Worm (Caenorhabditis elegans) whole organism, young adult: Measurements from ENCODE around the gene mccc-2.
A peak's percentile ranks its signal among the peaks of the same experiment; 100 is the strongest.

Source experiments
- B0261.1 ChIP-seq: sonication (generic microtip); optimal IDR thresholded peaks from 2 replicates; lab custom pipeline; 2016; ENCODE audit warnings: mild to moderate bottlenecking, missing genetic modification characterization, moderate library complexity, missing compliant biosample characterization
- F10E7.11 ChIP-seq: sonication (generic microtip); optimal IDR thresholded peaks from 2 replicates; lab custom pipeline; 2017; ENCODE audit warnings: mild to moderate bottlenecking, missing genetic modification characterization, moderate library complexity, missing compliant biosample characterization
- F49E8.2 ChIP-seq: sonication (generic microtip); optimal IDR thresholded peaks from 3 replicates; lab custom pipeline; 2017; ENCODE audit warnings: missing genetic modification characterization, mild to moderate bottlenecking, missing compliant biosample characterization, antibody characterized with exemption, moderate library complexity; ENCODE audit not compliant: insufficient read depth
- F57C9.4 ChIP-seq: sonication (generic microtip); optimal IDR thresholded peaks from 2 replicates; lab custom pipeline; 2017; ENCODE audit warnings: mild to moderate bottlenecking, missing genetic modification characterization, missing compliant biosample characterization
- T07F8.4 ChIP-seq: sonication (generic microtip); optimal IDR thresholded peaks from 2 replicates; lab custom pipeline; 2016; ENCODE audit warnings: mild to moderate bottlenecking, missing genetic modification characterization, moderate library complexity, missing compliant biosample characterization
- T26A5.8 ChIP-seq: sonication (generic microtip); optimal IDR thresholded peaks from 2 replicates; lab custom pipeline; 2016; ENCODE audit warnings: missing genetic modification characterization, missing compliant biosample characterization
- Y53F4B.3 ChIP-seq: fragments of 200-800 bp; sonication (Bioruptor generic); IDR thresholded peaks from 2 replicates; pipeline ENCODE4 v1.3.6; 2022; ENCODE audit warnings: missing genetic modification reagents, missing genetic modification characterization, missing compliant biosample characterization
- Y67H2A.10 ChIP-seq: fragments of 200-800 bp; sonication (Bioruptor generic); conservative IDR thresholded peaks from 2 replicates; pipeline ENCODE4 v1.3.6; 2022; ENCODE audit warnings: missing genetic modification reagents, missing genetic modification characterization, missing compliant biosample characterization
- aptf-2 ChIP-seq: fragments of 200-800 bp; sonication (Bioruptor generic); conservative IDR thresholded peaks from 2 replicates; pipeline ENCODE4 v1.3.6; 2022; ENCODE audit warnings: missing genetic modification reagents, missing genetic modification characterization, missing compliant biosample characterization
- atf-7 ChIP-seq: sonication (generic microtip); optimal IDR thresholded peaks from 2 replicates; lab custom pipeline; 2017; ENCODE audit warnings: mild to moderate bottlenecking, missing genetic modification characterization, missing compliant biosample characterization
- attf-5 ChIP-seq: fragments of 200-800 bp; sonication (Bioruptor generic); optimal IDR thresholded peaks from 2 replicates; lab custom pipeline; 2018; ENCODE audit warnings: mild to moderate bottlenecking, missing genetic modification characterization, missing compliant biosample characterization
- attf-6 ChIP-seq: fragments of 200-800 bp; sonication (Bioruptor generic); IDR thresholded peaks from 2 replicates; pipeline ENCODE4 v1.3.6; 2022; ENCODE audit warnings: missing genetic modification reagents, missing genetic modification characterization, missing compliant biosample characterization
- bed-2 ChIP-seq: fragments of 200-800 bp; sonication (Bioruptor generic); IDR thresholded peaks from 2 replicates; pipeline ENCODE4 v1.3.6; 2022; ENCODE audit warnings: missing genetic modification reagents, missing genetic modification characterization, missing compliant biosample characterization
- ceh-27 ChIP-seq: fragments of 200-800 bp; sonication (Bioruptor generic); optimal IDR thresholded peaks from 2 replicates; lab custom pipeline; 2018; ENCODE audit warnings: mild to moderate bottlenecking, missing genetic modification characterization, moderate library complexity, missing compliant biosample characterization
- efl-1 ChIP-seq: fragments of 150-350 bp; optimal IDR thresholded peaks from 2 replicates; lab custom pipeline; 2014; ENCODE audit warnings: missing biosample characterization, missing genetic modification reagents, missing genetic modification characterization
- egl-18 ChIP-seq: fragments of 200-800 bp; sonication (Bioruptor generic); IDR thresholded peaks from 2 replicates; pipeline ENCODE4 v1.3.6; 2022; ENCODE audit warnings: missing genetic modification reagents, missing genetic modification characterization, missing compliant biosample characterization
- egl-44 ChIP-seq: fragments of 200-800 bp; sonication (Bioruptor generic); IDR thresholded peaks from 2 replicates; pipeline ENCODE4 v1.3.6; 2022; ENCODE audit warnings: missing genetic modification reagents, missing genetic modification characterization, missing compliant biosample characterization
- ets-4 ChIP-seq: fragments of 200-800 bp; sonication (Bioruptor generic); optimal IDR thresholded peaks from 2 replicates; lab custom pipeline; 2018; ENCODE audit warnings: mild to moderate bottlenecking, missing genetic modification characterization, missing compliant biosample characterization
- fkh-3 ChIP-seq: sonication (generic microtip); optimal IDR thresholded peaks from 2 replicates; lab custom pipeline; 2016; ENCODE audit warnings: mild to moderate bottlenecking, missing genetic modification characterization, missing compliant biosample characterization
- gei-17 ChIP-seq: fragments of 200-800 bp; sonication (Bioruptor generic); optimal IDR thresholded peaks from 2 replicates; lab custom pipeline; 2018; ENCODE audit warnings: mild to moderate bottlenecking, missing genetic modification characterization, missing compliant biosample characterization
- hmg-1.2 ChIP-seq: fragments of 200-800 bp; sonication (Bioruptor generic); IDR thresholded peaks from 2 replicates; pipeline ENCODE4 v1.3.6; 2022; ENCODE audit warnings: missing genetic modification reagents, missing genetic modification characterization, missing compliant biosample characterization
- let-526 ChIP-seq: fragments of 200-800 bp; sonication (Bioruptor generic); IDR thresholded peaks from 2 replicates; pipeline ENCODE4 v1.3.6; 2022; ENCODE audit warnings: missing genetic modification reagents, missing genetic modification characterization, missing compliant biosample characterization
- lin-35 ChIP-seq, 3 experiments: fragments of 150-350 bp in 2 of 3; sonication (generic microtip) in 1 of 3; optimal IDR thresholded peaks; 2 replicates each; lab custom pipeline; 2014 to 2018; ENCODE audit warnings: missing biosample characterization in 3 of 3, missing genetic modification characterization in 3 of 3, missing genetic modification reagents in 3 of 3
- lir-1 ChIP-seq: fragments of 200-800 bp; sonication (Bioruptor generic); conservative IDR thresholded peaks from 2 replicates; pipeline ENCODE4 v1.3.6; 2022; ENCODE audit warnings: missing genetic modification reagents, missing genetic modification characterization, missing compliant biosample characterization
- mcd-1 ChIP-seq: fragments of 200-800 bp; sonication (Bioruptor generic); IDR thresholded peaks from 2 replicates; pipeline ENCODE4 v1.3.6; 2022; ENCODE audit warnings: missing genetic modification reagents, missing genetic modification characterization, missing compliant biosample characterization
- mxl-1 ChIP-seq: sonication (generic microtip); optimal IDR thresholded peaks from 2 replicates; lab custom pipeline; 2016; ENCODE audit warnings: missing genetic modification characterization, missing compliant biosample characterization
- nfyb-1 ChIP-seq: fragments of 200-800 bp; sonication (Bioruptor generic); IDR thresholded peaks from 2 replicates; pipeline ENCODE4 v1.3.6; 2022; ENCODE audit warnings: missing genetic modification reagents, missing genetic modification characterization, missing compliant biosample characterization
- nhr-179 ChIP-seq: sonication (generic microtip); optimal IDR thresholded peaks from 2 replicates; lab custom pipeline; 2016; ENCODE audit warnings: mild to moderate bottlenecking, missing genetic modification characterization, missing compliant biosample characterization
- nhr-80 ChIP-seq: sonication (generic microtip); optimal IDR thresholded peaks from 2 replicates; lab custom pipeline; 2016; ENCODE audit warnings: missing genetic modification characterization, missing compliant biosample characterization
- rpc-1 ChIP-seq, 2 experiments: fragments of 150-350 bp in 1 of 2; sonication (generic microtip) in 1 of 2; optimal IDR thresholded peaks; 2 replicates each; lab custom pipeline; 2014 to 2018; ENCODE audit warnings: missing biosample characterization in 1 of 2, missing genetic modification characterization in 1 of 2, missing genetic modification reagents in 1 of 2, missing genotype in 1 of 2
- sdz-38 ChIP-seq: sonication (generic microtip); optimal IDR thresholded peaks from 2 replicates; lab custom pipeline; 2016; ENCODE audit warnings: missing genotype, missing genetic modification characterization, missing compliant biosample characterization
- sea-2 ChIP-seq: fragments of 200-800 bp; sonication (Bioruptor generic); IDR thresholded peaks from 2 replicates; pipeline ENCODE4 v1.3.6; 2022; ENCODE audit warnings: missing genetic modification characterization, missing compliant biosample characterization
- tbp1 ChIP-seq: fragments of 200-800 bp; sonication (Bioruptor generic); optimal IDR thresholded peaks from 2 replicates; lab custom pipeline; 2018; ENCODE audit warnings: mild to moderate bottlenecking, missing genetic modification characterization, missing compliant biosample characterization
- zfh-2 ChIP-seq: fragments of 200-800 bp; sonication (Bioruptor generic); conservative IDR thresholded peaks from 2 replicates; pipeline ENCODE4 v1.3.6; 2022; ENCODE audit warnings: missing genetic modification reagents, missing genetic modification characterization, missing compliant biosample characterization
- zim-3 ChIP-seq: sonication (generic microtip); optimal IDR thresholded peaks from 2 replicates; lab custom pipeline; 2017; ENCODE audit warnings: mild to moderate bottlenecking, missing genetic modification characterization, moderate library complexity, missing compliant biosample characterization
- ztf-26 ChIP-seq: sonication (generic microtip); optimal IDR thresholded peaks from 2 replicates; lab custom pipeline; 2017; ENCODE audit warnings: missing genetic modification characterization, missing compliant biosample characterization
- ztf-28 ChIP-seq: fragments of 200-800 bp; sonication (Bioruptor generic); IDR thresholded peaks from 2 replicates; pipeline ENCODE4 v1.3.6; 2022; ENCODE audit warnings: missing genetic modification reagents, missing genetic modification characterization, missing compliant biosample characterization

The mccc-2 gene

ce11 chrIII:9125789-9126304, 36.7 kb upstream of the mccc-2 start, which contains the start of gene sec-16A.1:
sec-16A.1 (plus strand) TSS chrIII:9125839.
- TF ChIP-seq attf-5 (GFP tag; lab: Kevin White, UChicago) = peak; percentile 34
- no peak for TF ChIP-seq T26A5.8 (tag; lab: Kevin White, UChicago)
- TF ChIP-seq nhr-179 = no peak
- no peak for TF ChIP-seq B0261.1 (tag; lab: Kevin White, UChicago)
- peak; percentile 24; the same call in 1 of the 2 replicates for TF ChIP-seq hmg-1.2 (GFP tag; lab: Robert Waterston, UW)
- TF ChIP-seq gei-17 (GFP tag; lab: Kevin White, UChicago) = no peak
- no peak for TF ChIP-seq nfyb-1
- TF ChIP-seq zim-3 = no peak
- TF ChIP-seq T07F8.4 = no peak
- TF ChIP-seq ets-4 (GFP tag; lab: Kevin White, UChicago) = no peak

DNA sequence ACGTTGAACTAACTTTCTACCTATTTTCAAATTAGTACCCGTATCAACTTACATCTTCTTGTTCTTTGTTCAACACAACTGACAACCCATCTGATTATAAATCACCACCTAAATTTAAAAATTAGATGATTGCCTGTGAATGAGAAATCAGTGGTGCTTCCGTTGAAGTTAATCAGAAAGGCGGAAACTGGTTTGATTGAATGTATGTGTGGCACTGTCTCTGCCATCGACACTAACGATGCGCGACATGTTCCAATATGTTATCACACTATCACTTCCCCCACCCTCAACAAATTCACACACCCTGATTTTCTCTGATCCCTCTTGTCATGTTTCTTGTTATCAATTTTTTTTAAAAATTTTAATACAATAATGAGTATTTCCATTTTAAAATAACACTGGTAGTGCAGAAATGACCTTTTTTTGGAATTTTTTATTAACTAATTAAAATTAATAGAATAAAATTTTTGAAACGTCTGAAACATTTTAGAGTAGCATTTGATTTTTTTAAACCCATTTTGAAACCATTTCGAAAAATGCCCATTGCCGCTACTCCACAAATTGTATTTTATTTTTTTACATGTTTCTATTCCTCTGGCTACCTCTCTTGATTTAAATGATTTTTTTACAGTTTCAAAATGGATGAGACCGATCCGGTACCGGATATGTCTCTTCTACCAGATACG, 29.9 kb upstream of the mccc-2 start, which contains the start of gene ced-11:
Gene ced-11 (plus strand): TSS at position 636 of the 686 bp plus-strand sequence.
- no peak for TF ChIP-seq F10E7.11
- TF ChIP-seq, all 124 proteins: peak for 0

DNA sequence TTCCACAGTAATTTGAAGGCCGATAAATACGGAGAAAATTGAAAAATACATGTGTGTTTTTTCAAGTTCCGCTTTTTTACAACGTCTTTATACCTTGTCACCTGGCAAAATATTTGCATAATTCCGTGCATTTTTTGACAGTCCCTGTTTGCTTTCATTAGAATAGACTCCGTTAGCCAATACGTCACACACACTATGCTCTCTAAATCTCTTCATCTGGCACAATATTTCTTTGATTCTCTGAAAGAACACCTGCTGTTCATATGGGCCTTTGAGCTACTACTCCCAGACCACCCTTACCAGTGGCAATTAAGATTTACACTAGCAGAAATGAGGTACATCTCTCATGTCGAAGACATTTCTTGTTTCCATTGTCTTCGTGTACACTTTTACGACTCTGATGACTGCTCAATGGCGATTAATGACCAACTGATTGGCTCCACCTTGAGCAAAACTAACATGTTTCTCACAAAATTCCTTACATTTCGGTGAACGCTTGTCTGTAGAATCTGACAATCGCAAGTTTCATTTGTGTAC, 29.2 kb upstream of the mccc-2 start, which contains the start of gene grl-11:
Gene grl-11 (minus strand): TSS at position 51 of the 537 bp plus-strand sequence.
- TF ChIP-seq atf-7 (tag; lab: Kevin White, UChicago) = no peak
- no peak for TF ChIP-seq let-526
- no peak for TF ChIP-seq lir-1 (GFP tag; lab: Robert Waterston, UW)
- no peak for TF ChIP-seq zfh-2 (GFP tag; lab: Robert Waterston, UW)
- TF ChIP-seq sea-2 (GFP tag; lab: Robert Waterston, UW) = no peak
- TF ChIP-seq B0261.1 (tag; lab: Kevin White, UChicago) = no peak
- no peak for TF ChIP-seq mxl-1 (tag; lab: Kevin White, UChicago)
- TF ChIP-seq aptf-2 (GFP tag; lab: Robert Waterston, UW) = no peak
- no peak for TF ChIP-seq fkh-3 (tag; lab: Kevin White, UChicago)
- TF ChIP-seq rpc-1 (optimal IDR thresholded peaks at IDR 0.05; lab: Kevin White, UChicago) = no peak
- no peak for TF ChIP-seq rpc-1 (tag; optimal IDR thresholded peaks at IDR 0.05; lab: Kevin White, UChicago)
- no peak for TF ChIP-seq egl-44 (GFP tag; lab: Robert Waterston, UW)

DNA sequence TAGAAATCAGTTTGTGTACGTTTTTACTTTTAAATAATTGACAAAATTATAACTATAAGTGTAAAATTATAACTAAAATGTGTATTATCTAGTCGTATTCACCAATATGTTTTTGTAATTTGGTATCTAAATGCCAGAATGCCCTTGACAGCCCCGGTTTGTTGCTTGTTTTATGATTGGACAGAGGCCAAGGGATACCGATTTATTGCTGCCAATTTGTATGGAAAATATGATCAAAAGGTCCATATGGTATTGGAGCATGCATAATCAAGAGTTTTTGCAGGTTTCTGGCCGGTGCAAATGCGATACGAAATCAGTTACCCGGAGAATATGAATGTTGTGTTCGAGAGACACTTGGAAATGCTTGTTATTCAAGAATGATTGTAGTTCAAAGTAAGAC, 26.6 kb upstream of the mccc-2 start:
- TF ChIP-seq ztf-26 = no peak
- no peak for TF ChIP-seq egl-18 (GFP tag; lab: Robert Waterston, UW)
- TF ChIP-seq Y53F4B.3 = no peak
- TF ChIP-seq sea-2 (GFP tag; lab: Robert Waterston, UW) = no peak
- TF ChIP-seq ceh-27 = no peak
- no peak for TF ChIP-seq mcd-1 (GFP tag; lab: Robert Waterston, UW)
- TF ChIP-seq ztf-28 = no peak
- TF ChIP-seq nhr-80 (tag; lab: Kevin White, UChicago) = no peak

DNA sequence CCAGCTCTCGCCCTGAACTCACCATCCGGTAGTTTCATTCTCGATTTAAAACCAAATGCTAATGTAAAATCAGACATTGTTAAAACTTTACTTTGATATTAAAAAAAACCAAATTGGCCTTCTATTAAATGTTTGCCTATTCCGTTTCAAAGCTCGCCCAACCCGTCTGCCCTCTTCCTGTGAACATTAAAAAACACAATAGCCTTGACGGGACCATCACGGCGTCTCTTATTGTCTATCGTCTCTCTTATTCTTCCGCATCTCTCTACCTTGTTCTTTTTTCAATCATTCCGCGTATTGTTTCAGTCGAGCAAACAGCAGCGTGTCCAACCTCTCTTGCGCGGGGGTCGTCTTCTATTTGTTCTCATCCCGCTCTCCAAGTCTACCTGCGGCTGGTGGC, 25.5 kb upstream of the mccc-2 start, which contains the start of gene ZK512.1:
Gene ZK512.1 (plus strand): TSS at position 301 of the 400 bp plus-strand sequence.
- TF ChIP-seq F49E8.2 (no peak), Y53F4B.3 (no peak), lin-35 (GFP tag; optimal IDR thresholded peaks at IDR 0.05; lab: Kevin White, UChicago) (no peak), sdz-38 (tag; lab: Kevin White, UChicago) (no peak), tbp1 (GFP tag; lab: Kevin White, UChicago) (no peak), attf-6 (GFP tag; lab: Robert Waterston, UW) (no peak), bed-2 (GFP tag; lab: Robert Waterston, UW) (no peak), F57C9.4 (no peak), efl-1 (GFP tag; lab: Kevin White, UChicago) (no peak), Y67H2A.10 (GFP tag; lab: Robert Waterston, UW) (no peak)
